Fruit fly (Drosophila melanogaster): Measurements from ENCODE around the gene D19A.
A peak's percentile ranks its signal among the peaks of the same experiment; 100 is the strongest.

D19A gene

DNA sequence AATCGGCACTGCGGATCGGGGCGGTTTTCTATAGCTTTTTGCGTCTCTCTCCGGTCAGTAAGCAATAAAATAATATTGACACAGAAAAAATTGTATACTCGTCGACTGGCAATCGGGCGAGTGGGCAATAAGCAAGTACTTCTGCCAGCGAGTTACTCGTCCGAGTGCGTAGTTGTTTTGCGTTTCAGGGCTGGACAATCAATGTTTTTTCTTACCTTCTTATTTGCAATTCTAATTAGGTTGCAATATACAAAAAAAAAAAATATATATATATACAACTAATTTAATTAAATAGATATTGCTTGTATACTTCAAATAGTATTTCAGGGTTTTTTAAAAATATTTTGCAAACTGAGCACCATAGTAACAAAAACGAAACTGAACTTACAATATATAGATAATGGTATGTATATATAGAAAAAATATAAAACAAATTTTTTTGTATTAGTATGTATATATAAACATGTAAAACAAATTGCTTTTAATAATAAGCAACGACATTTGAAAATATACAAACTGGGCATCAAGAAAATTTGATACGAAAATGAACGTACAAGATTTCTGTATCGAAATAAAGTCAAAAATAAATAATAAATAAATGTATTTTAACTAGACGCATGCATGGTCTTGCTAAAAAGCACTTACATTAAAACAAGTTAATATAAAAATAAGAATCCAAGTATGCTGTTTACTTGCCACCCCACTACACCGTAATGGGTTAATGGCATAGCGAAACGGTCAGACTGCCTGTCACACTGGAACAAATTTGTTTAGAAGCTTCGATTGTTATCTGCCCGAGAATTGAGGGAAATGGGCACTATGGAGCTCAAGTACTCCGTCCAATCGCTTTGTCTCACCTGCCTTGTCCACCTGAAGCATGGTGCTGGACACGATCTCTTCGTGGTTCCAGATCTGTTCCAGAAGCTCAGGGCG lies at the start of gene D19A, which contains the start of gene CG7386 (continued):
- TF ChIP-seq slou (GFP tag; optimal IDR thresholded peaks at IDR 0.05) (peak; percentile 28), vnd (GFP tag; IDR thresholded peaks at IDR 0.05; ENCODE audit: partially characterized antibody) (no peak), CHES-1-like (GFP tag; optimal IDR thresholded peaks at IDR 0.05) (peak; percentile 22)

- TF ChIP-seq exex (tag; optimal IDR thresholded peaks at IDR 0.05) (peak; percentile 84), stwl (tag; optimal IDR thresholded peaks at IDR 0.05) (peak; percentile 27), Ada2b (GFP tag; IDR thresholded peaks at IDR 0.05) (no peak), mirr (GFP tag; optimal IDR thresholded peaks at IDR 0.05) (peak; percentile 95), sc (optimal IDR thresholded peaks at IDR 0.05) (no peak), sc (GFP tag; optimal IDR thresholded peaks at IDR 0.05) (no peak), grn (GFP tag; optimal IDR thresholded peaks at IDR 0.05) (peak; percentile 44), pita (GFP tag; optimal IDR thresholded peaks at IDR 0.05) (peak; percentile 3)
Observed at dm6 chr3L:6234035-6234434, 45.1 kb upstream of the D19A start, which contains the start of gene CG42714. TSS of gene CG42714 (minus strand) at chr3L:6234056.

- TF ChIP-seq zen (tag; optimal IDR thresholded peaks at IDR 0.05) (no peak), ash1 (GFP tag; optimal IDR thresholded peaks at IDR 0.05) (no peak), Hand (GFP tag; optimal IDR thresholded peaks at IDR 0.05) (no peak), CG8290 (GFP tag; optimal IDR thresholded peaks at IDR 0.05) (no peak), CG8290 (tag; optimal IDR thresholded peaks at IDR 0.05) (no peak), otp (GFP tag; IDR thresholded peaks at IDR 0.05) (no peak), TFAM (GFP tag; optimal IDR thresholded peaks at IDR 0.05) (no peak), grau (tag; optimal IDR thresholded peaks at IDR 0.05) (no peak), sr (GFP tag; IDR thresholded peaks at IDR 0.05) (no peak), pan (optimal IDR thresholded peaks at IDR 0.05) (no peak), pan (GFP tag; optimal IDR thresholded peaks at IDR 0.05 in 1 of 2, IDR thresholded peaks at IDR 0.05 in 1 of 2) (no peak), CG8944 (GFP tag; optimal IDR thresholded peaks at IDR 0.05) (no peak), CG2889 (GFP tag; IDR thresholded peaks at IDR 0.05) (no peak)
Observed at dm6 chr3L:6233281-6233680, 44.4 kb upstream of the D19A start, which contains the start of gene BG642312. TSS of gene BG642312 (minus strand) at chr3L:6233381.

dm6 chr3L:6232261-6232660 lies 43.3 kb upstream of the D19A start, which contains the start of gene CG13299:
TSS of gene CG13299 (minus strand) at chr3L:6232361.
- TF ChIP-seq kah (GFP tag; optimal IDR thresholded peaks at IDR 0.05), result no peak
- no peak for TF ChIP-seq CG18764 (GFP tag; optimal IDR thresholded peaks at IDR 0.05)

DNA sequence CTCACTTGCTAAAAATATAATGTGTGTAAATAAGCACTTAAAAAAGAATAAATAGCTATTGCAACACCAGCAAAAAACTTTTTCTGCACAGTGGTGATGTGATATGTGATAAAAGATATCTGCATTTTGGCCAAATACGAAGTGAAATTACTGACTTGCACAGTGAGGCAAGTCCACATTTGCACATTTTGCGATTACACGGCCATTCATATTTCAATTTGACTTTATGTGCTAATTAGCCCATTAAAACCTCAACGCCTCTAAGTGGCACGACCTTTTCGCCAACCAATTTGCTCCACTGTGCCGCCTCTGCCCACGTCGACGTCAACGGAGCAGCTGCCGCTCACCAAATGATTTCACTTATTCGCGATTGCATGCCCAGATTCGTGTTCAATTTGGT lies 31.3 kb upstream of the D19A start, which contains the start of gene CG33946:
TSS of gene CG33946 (plus strand) at position 392 of the 400 bp plus-strand sequence.
- TF ChIP-seq Hr3 (GFP tag; optimal IDR thresholded peaks at IDR 0.05) (peak; percentile 21), Drgx (GFP tag; IDR thresholded peaks at IDR 0.05) (peak; percentile 81), trem (tag; optimal IDR thresholded peaks at IDR 0.05) (no peak), ranshi (GFP tag; IDR thresholded peaks at IDR 0.05) (peak; percentile 64; the same call in 1 of the 2 replicates), Pdp1 (GFP tag; optimal IDR thresholded peaks at IDR 0.05) (peak in 1 of 2 experiments; percentile 8), Aef1 (GFP tag; IDR thresholded peaks at IDR 0.05) (0 out of 3 replicates have a peak, but pooled peaks have one; percentile 23), Usf (GFP tag; optimal IDR thresholded peaks at IDR 0.05) (peak; percentile 3), CG14014 (GFP tag; IDR thresholded peaks at IDR 0.05) (0 out of 2 replicates have a peak, but pooled peaks have one; percentile 16), D (optimal IDR thresholded peaks at IDR 0.05) (no peak), D (GFP tag; optimal IDR thresholded peaks at IDR 0.05) (no peak), jing (GFP tag; optimal IDR thresholded peaks at IDR 0.05) (peak; percentile 1), H15 (GFP tag; IDR thresholded peaks at IDR 0.05) (peak; percentile 59; the same call in 1 of the 3 replicates), hkb (optimal IDR thresholded peaks at IDR 0.05) (no peak), hkb (GFP tag; IDR thresholded peaks at IDR 0.05) (peak; percentile 24; the same call in 1 of the 2 replicates), CG30403 (GFP tag; optimal IDR thresholded peaks at IDR 0.05) (peak; percentile 16), CG30431 (GFP tag; optimal IDR thresholded peaks at IDR 0.05) (peak; percentile 35), otp (GFP tag; IDR thresholded peaks at IDR 0.05) (0 out of 3 replicates have a peak, but pooled peaks have one; percentile 22), Bteb2 (GFP tag; optimal IDR thresholded peaks at IDR 0.05) (no peak), vnd (GFP tag; IDR thresholded peaks at IDR 0.05; ENCODE audit: partially characterized antibody) (0 out of 3 replicates have a peak, but pooled peaks have one; percentile 18), ash1 (GFP tag; optimal IDR thresholded peaks at IDR 0.05) (no peak), CG11456 (GFP tag; IDR thresholded peaks at IDR 0.05) (peak; percentile 61; the same call in 1 of the 3 replicates)
